Worm (Caenorhabditis elegans): Measurements from ENCODE around the gene Y75B8A.28.

Y75B8A.28 gene

DNA sequence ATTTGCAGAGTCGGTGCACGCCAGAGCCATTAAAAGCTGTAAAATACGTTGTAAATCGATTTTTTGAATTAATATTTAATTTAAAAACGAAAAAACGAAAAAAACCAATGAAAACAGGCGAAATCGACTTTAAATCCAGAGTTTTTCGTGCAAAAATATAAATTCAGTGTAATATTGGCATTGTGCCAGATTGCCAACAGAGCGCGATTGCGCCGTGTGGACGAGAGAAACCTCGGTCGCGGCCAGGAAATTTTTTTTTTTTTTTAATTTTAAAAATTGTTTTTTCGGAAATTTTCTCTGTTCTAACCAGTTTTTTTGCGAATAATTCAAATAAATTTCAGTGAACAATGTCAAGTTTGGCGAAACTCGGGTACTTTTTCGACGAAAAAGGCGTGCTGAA lies 32.4 kb downstream of the Y75B8A.28 start, which contains the start of the genes pph-4.1 and Y75B8A.31 (continued):
- TF ChIP-seq ets-4 (tag; optimal IDR thresholded peaks at IDR 0.05) (peak; percentile 93), hlh-8 (tag; optimal IDR thresholded peaks at IDR 0.05) (peak; percentile 83), madf-2 (tag; optimal IDR thresholded peaks at IDR 0.05) (no peak), ceh-34 (tag; optimal IDR thresholded peaks at IDR 0.05) (peak; percentile 58), unc-86 (tag; optimal IDR thresholded peaks at IDR 0.05) (peak; percentile 53), pros-1 (tag; optimal IDR thresholded peaks at IDR 0.05) (no peak), hlh-30 (tag; optimal IDR thresholded peaks at IDR 0.05; ENCODE audit: insufficient read depth) (no peak), ceh-6 (GFP tag; optimal IDR thresholded peaks at IDR 0.05) (no peak), C08G9.2 (tag; optimal IDR thresholded peaks at IDR 0.05) (peak; percentile 93), pax-1 (tag; optimal IDR thresholded peaks at IDR 0.05) (peak; percentile 15), ztf-16 (tag; optimal IDR thresholded peaks at IDR 0.05) (peak; percentile 24), lim-6 (tag; optimal IDR thresholded peaks at IDR 0.05) (peak; percentile 65), zip-5 (tag; optimal IDR thresholded peaks at IDR 0.05) (peak; percentile 84), ceh-14 (tag; optimal IDR thresholded peaks at IDR 0.05) (peak; percentile 71), lin-11 (tag; optimal IDR thresholded peaks at IDR 0.05) (peak; percentile 8), unc-42 (tag; optimal IDR thresholded peaks at IDR 0.05) (peak; percentile 69), nhr-232 (tag; optimal IDR thresholded peaks at IDR 0.05) (no peak), rnt-1 (tag; optimal IDR thresholded peaks at IDR 0.05) (peak; percentile 67), ahr-1 (tag; optimal IDR thresholded peaks at IDR 0.05) (peak; percentile 35)

DNA sequence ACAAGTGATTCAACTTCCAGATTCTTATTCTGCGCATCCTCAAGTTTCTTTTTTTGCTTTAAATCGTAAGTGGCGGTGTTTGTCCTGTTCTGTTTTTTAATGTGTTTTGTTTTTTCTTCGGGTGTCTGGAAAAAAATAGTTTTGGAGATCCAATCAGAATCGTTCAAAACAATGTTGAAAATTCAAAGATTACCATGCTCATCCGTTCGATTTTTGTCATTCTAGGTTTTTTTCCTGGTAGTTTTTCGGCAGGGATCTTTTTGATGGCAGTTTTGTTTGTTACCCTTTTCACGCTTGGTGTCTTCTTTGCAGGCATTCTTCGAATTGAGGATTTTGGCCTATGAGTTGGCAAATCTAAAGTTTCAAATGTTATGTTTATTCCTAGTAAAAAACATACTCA lies 37.7 kb downstream of the Y75B8A.28 start:
- no peak for TF ChIP-seq pha-2 (tag; optimal IDR thresholded peaks at IDR 0.05)
- TF ChIP-seq ceh-18 (tag; optimal IDR thresholded peaks at IDR 0.05): no peak

DNA sequence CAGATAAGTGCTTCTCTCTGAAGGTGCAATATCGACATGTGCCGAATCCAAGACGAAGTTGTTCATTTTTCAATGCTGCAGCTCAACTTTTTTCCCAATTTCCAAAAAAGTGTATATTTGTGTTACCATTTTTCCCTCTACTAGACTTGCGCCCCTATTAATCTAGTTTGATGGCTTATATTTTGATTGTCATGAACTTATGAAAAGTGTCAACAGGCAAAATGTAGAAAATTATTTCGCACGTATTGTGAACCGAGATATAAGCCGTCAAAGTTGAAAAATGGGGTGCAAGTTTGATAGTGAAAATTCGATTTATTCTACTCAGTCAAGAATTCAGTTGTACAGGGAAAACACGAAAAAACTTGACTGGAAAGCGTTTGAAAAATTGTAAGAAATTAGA lies 39.6 kb downstream of the Y75B8A.28 start, which contains the start of gene Y75B8A.32:
Gene Y75B8A.32, minus strand, starts transcription at position 101 of the 400 bp plus-strand sequence.
- TF ChIP-seq sox-4 (tag; optimal IDR thresholded peaks at IDR 0.05) (no peak), pha-2 (tag; optimal IDR thresholded peaks at IDR 0.05) (no peak), ceh-2 (tag; optimal IDR thresholded peaks at IDR 0.05) (no peak), unc-86 (tag; optimal IDR thresholded peaks at IDR 0.05) (no peak), nhr-232 (tag; optimal IDR thresholded peaks at IDR 0.05) (no peak), rnt-1 (tag; optimal IDR thresholded peaks at IDR 0.05) (no peak), mec-3 (tag; optimal IDR thresholded peaks at IDR 0.05; ENCODE audit: borderline replicate concordance) (no peak), ceh-31 (tag; optimal IDR thresholded peaks at IDR 0.05) (no peak), F13H6.1 (tag; optimal IDR thresholded peaks at IDR 0.05) (no peak), ceh-9 (tag; optimal IDR thresholded peaks at IDR 0.05) (no peak), ref-2 (tag; optimal IDR thresholded peaks at IDR 0.05) (no peak), unc-3 (GFP tag; conservative IDR thresholded peaks at IDR 0.05) (no peak), unc-3 (tag; optimal IDR thresholded peaks at IDR 0.05) (no peak), C38D4.7 (GFP tag; optimal IDR thresholded peaks at IDR 0.05) (no peak), fkh-6 (tag; optimal IDR thresholded peaks at IDR 0.05) (no peak), K09A11.1 (tag; optimal IDR thresholded peaks at IDR 0.05; ENCODE audit: insufficient read depth) (no peak)

DNA sequence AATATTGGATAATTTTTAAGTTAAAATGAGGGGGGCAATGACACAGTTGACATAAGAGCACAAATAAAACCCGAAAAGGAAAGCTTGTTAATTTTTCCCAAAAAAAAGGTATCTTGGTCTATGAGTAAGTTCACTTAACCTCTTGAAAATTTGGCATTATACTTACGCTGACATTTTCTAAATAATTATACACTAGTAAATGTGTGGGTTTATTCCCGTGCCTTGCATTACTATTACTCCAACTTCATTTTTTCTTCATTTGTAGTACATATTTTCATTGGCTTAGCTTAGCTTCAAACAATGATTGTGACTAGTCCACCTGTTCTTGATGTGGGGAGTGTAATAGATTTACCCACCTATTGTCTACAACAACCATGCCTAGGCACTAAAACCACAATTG lies 40.4 kb downstream of the Y75B8A.28 start, which contains the start of gene Y75B8A.34:
Gene Y75B8A.34, plus strand, starts transcription at position 301 of the 400 bp plus-strand sequence.
- TF ChIP-seq ceh-19 (GFP tag; optimal IDR thresholded peaks at IDR 0.05) (no peak), tbx-7 (tag; optimal IDR thresholded peaks at IDR 0.05) (no peak), zip-5 (tag; optimal IDR thresholded peaks at IDR 0.05) (no peak), pha-4 (tag; optimal IDR thresholded peaks at IDR 0.05) (no peak), sdc-2 (tag; optimal IDR thresholded peaks at IDR 0.05) (no peak), che-1 (tag; optimal IDR thresholded peaks at IDR 0.05) (no peak), ttx-3 (tag; optimal IDR thresholded peaks at IDR 0.05) (no peak), sox-2 (GFP tag; IDR thresholded peaks at IDR 0.05) (no peak), Y22D7AL.16 (tag; optimal IDR thresholded peaks at IDR 0.05) (no peak), T23F11.4 (GFP tag; optimal IDR thresholded peaks at IDR 0.05) (no peak), K02D7.2 (tag; optimal IDR thresholded peaks at IDR 0.05) (no peak), syd-9 (tag; optimal IDR thresholded peaks at IDR 0.05) (no peak), dve-1 (tag; optimal IDR thresholded peaks at IDR 0.05) (no peak), C38D4.7 (GFP tag; optimal IDR thresholded peaks at IDR 0.05) (no peak), unc-42 (tag; optimal IDR thresholded peaks at IDR 0.05) (no peak), ref-2 (tag; optimal IDR thresholded peaks at IDR 0.05) (no peak)
